Fruit fly (Drosophila melanogaster): ENCODE results near the gene Tsp.

Gene Tsp

DNA sequence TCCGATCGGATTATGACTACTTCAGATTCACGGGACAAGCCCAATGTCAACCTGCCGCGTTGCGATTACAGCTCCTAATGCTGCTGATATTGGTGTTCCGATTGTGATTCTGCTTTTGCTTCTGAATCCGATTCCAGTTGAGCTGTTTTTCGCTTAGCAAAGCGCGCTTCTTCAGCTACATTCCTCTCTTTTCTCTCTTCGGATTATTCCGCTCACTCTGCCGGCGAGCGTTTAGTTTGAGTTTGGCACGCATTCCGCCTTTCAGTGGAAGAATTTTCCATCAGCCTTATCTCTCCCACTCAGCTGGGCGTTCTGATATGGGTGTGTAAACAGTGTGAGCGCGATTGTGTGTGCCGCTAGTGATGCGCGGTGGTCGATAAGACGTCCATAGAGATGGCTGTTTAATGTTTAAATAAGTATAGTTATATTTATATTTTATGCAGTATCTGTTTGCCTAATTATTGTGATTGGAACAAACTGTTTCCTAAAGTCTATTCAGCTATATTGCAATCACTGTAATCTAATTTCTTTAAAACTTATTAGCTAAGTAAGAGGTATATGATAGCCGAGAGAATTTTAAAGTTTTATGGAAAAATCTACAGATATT, 41.1 kb downstream of the Tsp start, which contains the start of gene Galt (continued):
- TF ChIP-seq vnd (GFP tag; IDR thresholded peaks at IDR 0.05; ENCODE audit: partially characterized antibody) (peak; percentile 70), CG6272 (GFP tag; IDR thresholded peaks at IDR 0.05) (peak; percentile 21; the same call in 1 of the 2 replicates), Sry-β (GFP tag; optimal IDR thresholded peaks at IDR 0.05) (peak; percentile 76), slou (GFP tag; optimal IDR thresholded peaks at IDR 0.05) (no peak), lov (optimal IDR thresholded peaks at IDR 0.05) (no peak), lov (GFP tag; IDR thresholded peaks at IDR 0.05) (no peak), CG12299 (tag; optimal IDR thresholded peaks at IDR 0.05) (peak; percentile 56), CG13775 (GFP tag; optimal IDR thresholded peaks at IDR 0.05) (peak; percentile 22), dimm (GFP tag; IDR thresholded peaks at IDR 0.05) (no peak), onecut (GFP tag; IDR thresholded peaks at IDR 0.05) (peak; percentile 28), Ssrp (tag; optimal IDR thresholded peaks at IDR 0.05) (peak; percentile 3), maf-S (GFP tag; optimal IDR thresholded peaks at IDR 0.05) (no peak), CG4707 (GFP tag; optimal IDR thresholded peaks at IDR 0.05) (peak; percentile 2), D (optimal IDR thresholded peaks at IDR 0.05) (no peak), D (GFP tag; optimal IDR thresholded peaks at IDR 0.05) (peak; percentile 27), Ets97D (GFP tag; optimal IDR thresholded peaks at IDR 0.05) (no peak), CG34422 (GFP tag; IDR thresholded peaks at IDR 0.05) (peak; percentile 59; the same call in 1 of the 3 replicates), CG9797 (GFP tag; optimal IDR thresholded peaks at IDR 0.05) (peak; percentile 34), CG10543 (GFP tag; optimal IDR thresholded peaks at IDR 0.05) (peak; percentile 78), caup (GFP tag; optimal IDR thresholded peaks at IDR 0.05; ENCODE audit: severe bottlenecking) (peak; percentile 48), CG32767 (GFP tag; IDR thresholded peaks at IDR 0.05) (0 out of 2 replicates have a peak, but pooled peaks have one; percentile 21), CG9932 (GFP tag; IDR thresholded peaks at IDR 0.05) (peak; percentile 47), NFAT (GFP tag; IDR thresholded peaks at IDR 0.05) (peak; percentile 79; the same call in 1 of the 2 replicates), Ets65A (GFP tag) (peak; percentile 82), CG3065 (GFP tag; optimal IDR thresholded peaks at IDR 0.05) (no peak), Fer3 (tag; optimal IDR thresholded peaks at IDR 0.05) (peak; percentile 2), Asciz (GFP tag; optimal IDR thresholded peaks at IDR 0.05) (peak; percentile 6), Dek (tag; optimal IDR thresholded peaks at IDR 0.05) (peak; percentile 4), unc-4 (GFP tag; IDR thresholded peaks at IDR 0.05; ENCODE audit: partially characterized antibody) (peak; percentile 63), Bteb2 (GFP tag; optimal IDR thresholded peaks at IDR 0.05) (peak; percentile 2), tgo (GFP tag; IDR thresholded peaks at IDR 0.05) (peak; percentile 39; the same call in 1 of the 3 replicates), CG8290 (GFP tag; optimal IDR thresholded peaks at IDR 0.05) (no peak), CG8290 (tag; optimal IDR thresholded peaks at IDR 0.05) (peak in 1 of 2 experiments; percentile 33), bbx (GFP tag; IDR thresholded peaks at IDR 0.05; ENCODE audit: partially characterized antibody) (peak; percentile 47; the same call in 1 of the 2 replicates), ERR (GFP tag; optimal IDR thresholded peaks at IDR 0.05) (peak; percentile 31), CG2889 (GFP tag; IDR thresholded peaks at IDR 0.05) (no peak), CG13296 (GFP tag; optimal IDR thresholded peaks at IDR 0.05) (peak; percentile 66), CG13624 (GFP tag; optimal IDR thresholded peaks at IDR 0.05) (no peak), CG7987 (GFP tag; optimal IDR thresholded peaks at IDR 0.05) (peak; percentile 54), CG2875 (GFP tag; optimal IDR thresholded peaks at IDR 0.05) (peak; percentile 2), CHES-1-like (GFP tag; optimal IDR thresholded peaks at IDR 0.05) (no peak), sug (tag; optimal IDR thresholded peaks at IDR 0.05) (peak; percentile 79), CG17359 (tag; optimal IDR thresholded peaks at IDR 0.05) (peak; percentile 19), CG8924 (tag; optimal IDR thresholded peaks at IDR 0.05) (peak; percentile 69), Hr78 (GFP tag; optimal IDR thresholded peaks at IDR 0.05) (peak in 1 of 2 experiments; percentile 18), Mad (GFP tag; optimal IDR thresholded peaks at IDR 0.05) (no peak), dmrt11E (tag; optimal IDR thresholded peaks at IDR 0.05) (peak; percentile 39), D19B (GFP tag; optimal IDR thresholded peaks at IDR 0.05) (peak; percentile 80), lbe (GFP tag; optimal IDR thresholded peaks at IDR 0.05) (peak; percentile 19), tin (GFP tag; optimal IDR thresholded peaks at IDR 0.05) (no peak)
